Worm (Caenorhabditis elegans) whole organism, L4 larva: Measurements from ENCODE around the gene srx-87.

Source experiments
- fos-1 ChIP-seq: fragments of 150-350 bp; optimal IDR thresholded peaks from 2 replicates; lab custom pipeline; 2014; ENCODE audit warnings: missing biosample characterization, missing genetic modification characterization
- pqm-1 ChIP-seq: sonication (generic microtip); optimal IDR thresholded peaks from 2 replicates; lab custom pipeline; 2017; ENCODE audit warnings: missing biosample characterization, missing genetic modification characterization
- zag-1 ChIP-seq: fragments of 150-350 bp; optimal IDR thresholded peaks from 2 replicates; lab custom pipeline; 2014; ENCODE audit warnings: missing biosample characterization, missing genetic modification characterization
- ztf-11 ChIP-seq: fragments of 150-350 bp; optimal IDR thresholded peaks from 2 replicates; lab custom pipeline; 2014; ENCODE audit warnings: missing biosample characterization, missing genetic modification characterization

ce11 chrV:11526927-11527491, 37.7 kb upstream of the srx-87 start:
- TF ChIP-seq ztf-11 (tag; lab: Kevin White, UChicago): no peak
- no peak for TF ChIP-seq fos-1
- TF ChIP-seq zag-1 (tag; lab: Kevin White, UChicago): no peak
- TF ChIP-seq pqm-1: no peak
